Worm (Caenorhabditis elegans) whole organism, young adult: ENCODE results near the gene F36H1.3.
A peak's percentile ranks its signal among the peaks of the same experiment; 100 is the strongest.

Experiments used
- B0035.1 ChIP-seq: sonication (generic microtip); optimal IDR thresholded peaks from 2 replicates; lab custom pipeline; 2016; ENCODE audit warnings: missing genetic modification characterization, mild to moderate bottlenecking, missing compliant biosample characterization, missing genotype, missing genetic modification reagents
- B0336.3 ChIP-seq: fragments of 200-800 bp; sonication (Bioruptor generic); IDR thresholded peaks from 2 replicates; pipeline ENCODE4 v1.3.6; 2022; ENCODE audit warnings: missing genetic modification characterization, missing compliant biosample characterization
- C06A6.2 ChIP-seq: fragments of 200-800 bp; sonication (Bioruptor generic); conservative IDR thresholded peaks from 2 replicates; pipeline ENCODE4 v1.3.6; 2022; ENCODE audit warnings: missing genetic modification characterization, missing compliant biosample characterization
- D2030.7 ChIP-seq: fragments of 200-800 bp; sonication (Bioruptor generic); IDR thresholded peaks from 2 replicates; pipeline ENCODE4 v1.3.6; 2022; ENCODE audit warnings: missing genetic modification reagents, missing genetic modification characterization, missing compliant biosample characterization
- F10E7.11 ChIP-seq: sonication (generic microtip); optimal IDR thresholded peaks from 2 replicates; lab custom pipeline; 2017; ENCODE audit warnings: mild to moderate bottlenecking, missing genetic modification characterization, moderate library complexity, missing compliant biosample characterization
- F37B4.10 ChIP-seq: fragments of 200-800 bp; sonication (Bioruptor generic); IDR thresholded peaks from 2 replicates; pipeline ENCODE4 v1.3.6; 2022; ENCODE audit warnings: missing genetic modification characterization, missing compliant biosample characterization
- F49E8.2 ChIP-seq: sonication (generic microtip); optimal IDR thresholded peaks from 3 replicates; lab custom pipeline; 2017; ENCODE audit warnings: missing genetic modification characterization, mild to moderate bottlenecking, missing compliant biosample characterization, antibody characterized with exemption, moderate library complexity; ENCODE audit not compliant: insufficient read depth
- F52B5.7 ChIP-seq: sonication (generic microtip); optimal IDR thresholded peaks from 2 replicates; lab custom pipeline; 2016; ENCODE audit warnings: mild to moderate bottlenecking, missing genetic modification characterization, missing compliant biosample characterization
- F57A8.1 ChIP-seq: fragments of 200-800 bp; sonication (Bioruptor generic); optimal IDR thresholded peaks from 2 replicates; lab custom pipeline; 2018; ENCODE audit warnings: mild to moderate bottlenecking, missing genetic modification characterization, moderate library complexity, missing compliant biosample characterization
- F57C9.4 ChIP-seq: sonication (generic microtip); optimal IDR thresholded peaks from 2 replicates; lab custom pipeline; 2017; ENCODE audit warnings: mild to moderate bottlenecking, missing genetic modification characterization, missing compliant biosample characterization
- Y67H2A.10 ChIP-seq: fragments of 200-800 bp; sonication (Bioruptor generic); conservative IDR thresholded peaks from 2 replicates; pipeline ENCODE4 v1.3.6; 2022; ENCODE audit warnings: missing genetic modification reagents, missing genetic modification characterization, missing compliant biosample characterization
- Y95B8A.8 ChIP-seq: fragments of 200-800 bp; sonication (Bioruptor generic); IDR thresholded peaks from 2 replicates; pipeline ENCODE4 v1.3.6; 2022; ENCODE audit warnings: missing genetic modification reagents, missing genetic modification characterization, missing compliant biosample characterization
- akir-1 ChIP-seq: fragments of 200-800 bp; sonication (Bioruptor generic); optimal IDR thresholded peaks from 2 replicates; lab custom pipeline; 2018; ENCODE audit warnings: mild to moderate bottlenecking, missing genetic modification characterization, moderate library complexity, missing compliant biosample characterization
- atf-7 ChIP-seq: sonication (generic microtip); optimal IDR thresholded peaks from 2 replicates; lab custom pipeline; 2017; ENCODE audit warnings: mild to moderate bottlenecking, missing genetic modification characterization, missing compliant biosample characterization
- athp-1 ChIP-seq: sonication (generic microtip); optimal IDR thresholded peaks from 2 replicates; lab custom pipeline; 2017; ENCODE audit warnings: mild to moderate bottlenecking, missing genetic modification characterization, missing compliant biosample characterization
- attf-5 ChIP-seq: fragments of 200-800 bp; sonication (Bioruptor generic); optimal IDR thresholded peaks from 2 replicates; lab custom pipeline; 2018; ENCODE audit warnings: mild to moderate bottlenecking, missing genetic modification characterization, missing compliant biosample characterization
- attf-6 ChIP-seq: fragments of 200-800 bp; sonication (Bioruptor generic); IDR thresholded peaks from 2 replicates; pipeline ENCODE4 v1.3.6; 2022; ENCODE audit warnings: missing genetic modification reagents, missing genetic modification characterization, missing compliant biosample characterization
- bed-1 ChIP-seq: fragments of 200-800 bp; sonication (Bioruptor generic); IDR thresholded peaks from 2 replicates; pipeline ENCODE4 v1.3.6; 2022; ENCODE audit warnings: missing genetic modification reagents, missing genetic modification characterization, missing compliant biosample characterization
- ccch-3 ChIP-seq: fragments of 200-800 bp; sonication (Bioruptor generic); optimal IDR thresholded peaks from 2 replicates; lab custom pipeline; 2018; ENCODE audit warnings: mild to moderate bottlenecking, missing genetic modification characterization, missing compliant biosample characterization
- cebp-1 ChIP-seq, 2 experiments: fragments of 200-800 bp in 1 of 2; sonication (Bioruptor generic) in 1 of 2; sonication (generic microtip) in 1 of 2; IDR thresholded peaks in 1 of 2; optimal IDR thresholded peaks in 1 of 2; 2 replicates each; pipeline versions ENCODE4 v1.3.6 to Lab custom; 2017 to 2022; ENCODE audit warnings: missing compliant biosample characterization in 2 of 2, missing genetic modification characterization in 2 of 2, mild to moderate bottlenecking in 1 of 2, missing genetic modification reagents in 1 of 2, moderate library complexity in 1 of 2
- ceh-40 ChIP-seq: fragments of 200-800 bp; sonication (Bioruptor generic); IDR thresholded peaks from 2 replicates; pipeline ENCODE4 v1.3.6; 2022; ENCODE audit warnings: missing genetic modification characterization, missing compliant biosample characterization
- chd-7 ChIP-seq: sonication (generic microtip); optimal IDR thresholded peaks from 2 replicates; lab custom pipeline; 2016; ENCODE audit warnings: mild to moderate bottlenecking, missing genetic modification characterization, moderate library complexity, missing compliant biosample characterization
- ekl-4 ChIP-seq: fragments of 200-800 bp; sonication (Bioruptor generic); IDR thresholded peaks from 2 replicates; pipeline ENCODE4 v1.3.6; 2022; ENCODE audit warnings: missing genetic modification reagents, missing genetic modification characterization, missing compliant biosample characterization
- ets-4 ChIP-seq: fragments of 200-800 bp; sonication (Bioruptor generic); optimal IDR thresholded peaks from 2 replicates; lab custom pipeline; 2018; ENCODE audit warnings: mild to moderate bottlenecking, missing genetic modification characterization, missing compliant biosample characterization
- gei-17 ChIP-seq: fragments of 200-800 bp; sonication (Bioruptor generic); optimal IDR thresholded peaks from 2 replicates; lab custom pipeline; 2018; ENCODE audit warnings: mild to moderate bottlenecking, missing genetic modification characterization, missing compliant biosample characterization
- him-1 ChIP-seq: sonication (generic microtip); optimal IDR thresholded peaks from 2 replicates; lab custom pipeline; 2016; ENCODE audit warnings: missing genotype, missing genetic modification reagents, missing genetic modification characterization, missing compliant biosample characterization
- hmg-20 ChIP-seq: fragments of 200-800 bp; sonication (Bioruptor generic); IDR thresholded peaks from 2 replicates; pipeline ENCODE4 v1.3.6; 2022; ENCODE audit warnings: missing genetic modification reagents, missing genetic modification characterization, missing compliant biosample characterization
- hsf-1 ChIP-seq: fragments of 200-800 bp; sonication (Bioruptor generic); IDR thresholded peaks from 2 replicates; pipeline ENCODE4 v1.3.6; 2022; ENCODE audit warnings: missing genetic modification reagents, missing genetic modification characterization, missing compliant biosample characterization
- lin-35 ChIP-seq, 3 experiments: fragments of 150-350 bp in 2 of 3; sonication (generic microtip) in 1 of 3; optimal IDR thresholded peaks; 2 replicates each; lab custom pipeline; 2014 to 2018; ENCODE audit warnings: missing biosample characterization in 3 of 3, missing genetic modification characterization in 3 of 3, missing genetic modification reagents in 3 of 3
- lin-40 ChIP-seq: sonication (generic microtip); optimal IDR thresholded peaks from 2 replicates; lab custom pipeline; 2016; ENCODE audit warnings: missing genetic modification characterization, mild to moderate bottlenecking, missing compliant biosample characterization, missing genotype, missing genetic modification reagents
- lir-1 ChIP-seq: fragments of 200-800 bp; sonication (Bioruptor generic); conservative IDR thresholded peaks from 2 replicates; pipeline ENCODE4 v1.3.6; 2022; ENCODE audit warnings: missing genetic modification reagents, missing genetic modification characterization, missing compliant biosample characterization
- lsl-1 ChIP-seq: fragments of 200-800 bp; sonication (Bioruptor generic); optimal IDR thresholded peaks from 2 replicates; lab custom pipeline; 2018; ENCODE audit warnings: mild to moderate bottlenecking, missing genetic modification characterization, moderate library complexity, missing compliant biosample characterization
- madf-8 ChIP-seq: fragments of 200-800 bp; sonication (Bioruptor generic); conservative IDR thresholded peaks from 2 replicates; pipeline ENCODE4 v1.3.6; 2022; ENCODE audit warnings: missing genetic modification reagents, missing genetic modification characterization, missing compliant biosample characterization
- mcd-1 ChIP-seq: fragments of 200-800 bp; sonication (Bioruptor generic); IDR thresholded peaks from 2 replicates; pipeline ENCODE4 v1.3.6; 2022; ENCODE audit warnings: missing genetic modification reagents, missing genetic modification characterization, missing compliant biosample characterization
- mel-28 ChIP-seq: sonication (generic microtip); optimal IDR thresholded peaks from 2 replicates; lab custom pipeline; 2016; ENCODE audit warnings: borderline replicate concordance, mild to moderate bottlenecking, missing genetic modification characterization, missing compliant biosample characterization
- mes-4 ChIP-seq: sonication (generic microtip); optimal IDR thresholded peaks from 2 replicates; lab custom pipeline; 2016; ENCODE audit warnings: missing genotype, missing genetic modification characterization, missing compliant biosample characterization
- nfya-1 ChIP-seq: sonication (generic microtip); optimal IDR thresholded peaks from 2 replicates; lab custom pipeline; 2017; ENCODE audit warnings: antibody characterized with exemption, missing compliant biosample characterization, missing genetic modification characterization, borderline replicate concordance; ENCODE audit not compliant: insufficient read depth
- nhr-27 ChIP-seq: fragments of 200-800 bp; sonication (Bioruptor generic); optimal IDR thresholded peaks from 2 replicates; lab custom pipeline; 2018; ENCODE audit warnings: mild to moderate bottlenecking, missing genetic modification characterization, moderate library complexity, missing compliant biosample characterization
- nhr-80 ChIP-seq: sonication (generic microtip); optimal IDR thresholded peaks from 2 replicates; lab custom pipeline; 2016; ENCODE audit warnings: missing genetic modification characterization, missing compliant biosample characterization
- rcor-1 ChIP-seq: fragments of 200-800 bp; sonication (Bioruptor generic); IDR thresholded peaks from 2 replicates; pipeline ENCODE4 v1.3.6; 2022; ENCODE audit warnings: missing genetic modification reagents, missing genetic modification characterization, missing compliant biosample characterization
- rpc-1 ChIP-seq, 2 experiments: fragments of 150-350 bp in 1 of 2; sonication (generic microtip) in 1 of 2; optimal IDR thresholded peaks; 2 replicates each; lab custom pipeline; 2014 to 2018; ENCODE audit warnings: missing biosample characterization in 1 of 2, missing genetic modification characterization in 1 of 2, missing genetic modification reagents in 1 of 2, missing genotype in 1 of 2
- sdz-38 ChIP-seq: sonication (generic microtip); optimal IDR thresholded peaks from 2 replicates; lab custom pipeline; 2016; ENCODE audit warnings: missing genotype, missing genetic modification characterization, missing compliant biosample characterization
- sptf-2 ChIP-seq: fragments of 200-800 bp; sonication (Bioruptor generic); optimal IDR thresholded peaks from 2 replicates; lab custom pipeline; 2018; ENCODE audit warnings: mild to moderate bottlenecking, missing genetic modification characterization, missing compliant biosample characterization
- xnd-1 ChIP-seq: sonication (generic microtip); optimal IDR thresholded peaks from 2 replicates; lab custom pipeline; 2016; ENCODE audit warnings: missing genotype, missing genetic modification reagents, missing genetic modification characterization, missing compliant biosample characterization
- zim-3 ChIP-seq: sonication (generic microtip); optimal IDR thresholded peaks from 2 replicates; lab custom pipeline; 2017; ENCODE audit warnings: mild to moderate bottlenecking, missing genetic modification characterization, moderate library complexity, missing compliant biosample characterization
- ztf-18 ChIP-seq: sonication (generic microtip); optimal IDR thresholded peaks from 2 replicates; lab custom pipeline; 2016; ENCODE audit warnings: missing genotype, mild to moderate bottlenecking, missing genetic modification characterization, missing compliant biosample characterization
- ztf-26 ChIP-seq: sonication (generic microtip); optimal IDR thresholded peaks from 2 replicates; lab custom pipeline; 2017; ENCODE audit warnings: missing genetic modification characterization, missing compliant biosample characterization
- ztf-28 ChIP-seq: fragments of 200-800 bp; sonication (Bioruptor generic); IDR thresholded peaks from 2 replicates; pipeline ENCODE4 v1.3.6; 2022; ENCODE audit warnings: missing genetic modification reagents, missing genetic modification characterization, missing compliant biosample characterization
- ztf-6 ChIP-seq: fragments of 200-800 bp; sonication (Bioruptor generic); IDR thresholded peaks from 2 replicates; pipeline ENCODE4 v1.3.6; 2022; ENCODE audit warnings: missing genetic modification reagents, missing genetic modification characterization, missing compliant biosample characterization

F36H1.3 gene

DNA sequence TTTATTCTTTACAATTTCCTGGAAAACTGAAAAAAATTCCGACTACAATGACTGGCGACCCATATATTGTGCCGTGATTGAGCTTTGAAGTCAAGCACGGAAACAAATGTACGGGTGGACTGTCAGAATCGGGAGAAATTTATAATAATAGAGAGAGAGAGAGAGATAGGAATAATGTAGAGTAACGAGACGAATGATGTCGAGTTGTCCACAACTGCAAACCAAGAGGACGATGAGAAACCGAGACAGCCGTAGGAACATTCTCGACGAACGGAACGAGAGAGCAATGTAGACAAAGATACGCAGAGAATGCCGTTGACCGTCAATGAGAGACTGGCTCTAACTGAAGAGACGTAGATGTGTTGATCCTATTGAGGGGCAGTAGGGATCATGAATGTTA is 22.4 kb upstream of the F36H1.3 start:
- TF ChIP-seq attf-6 (GFP tag; lab: Robert Waterston, UW) = no peak
- no peak for TF ChIP-seq rcor-1 (GFP tag; lab: Robert Waterston, UW)
- no peak for TF ChIP-seq sdz-38 (tag; lab: Kevin White, UChicago)
- TF ChIP-seq F37B4.10 (GFP tag; lab: Robert Waterston, UW) = no peak
- TF ChIP-seq F49E8.2 (tag; lab: Kevin White, UChicago) = no peak
- no peak for TF ChIP-seq zim-3 (tag; lab: Kevin White, UChicago)
- TF ChIP-seq C06A6.2 (GFP tag; lab: Robert Waterston, UW) = no peak
- no peak for TF ChIP-seq ccch-3 (GFP tag; lab: Kevin White, UChicago)
- peak; percentile 5 for TF ChIP-seq rpc-1 (optimal IDR thresholded peaks at IDR 0.05; lab: Kevin White, UChicago)
- TF ChIP-seq rpc-1 (tag; optimal IDR thresholded peaks at IDR 0.05; lab: Kevin White, UChicago) = no peak
- TF ChIP-seq B0035.1 (tag; lab: Kevin White, UChicago) = no peak
- no peak for TF ChIP-seq nhr-27 (tag; lab: Kevin White, UChicago)
- TF ChIP-seq cebp-1 (GFP tag; IDR thresholded peaks at IDR 0.05; lab: Robert Waterston, UW) = no peak
- TF ChIP-seq cebp-1 (tag; optimal IDR thresholded peaks at IDR 0.05; lab: Kevin White, UChicago) = peak; percentile 47
- no peak for TF ChIP-seq F10E7.11 (tag; lab: Kevin White, UChicago)
- no peak for TF ChIP-seq D2030.7 (GFP tag; lab: Robert Waterston, UW)
- TF ChIP-seq mel-28 (tag; lab: Kevin White, UChicago) = no peak
- TF ChIP-seq ztf-28 (GFP tag; lab: Robert Waterston, UW) = no peak
- TF ChIP-seq gei-17 (GFP tag; lab: Kevin White, UChicago) = no peak
- TF ChIP-seq mcd-1 = peak; percentile 46; the same call in 1 of the 2 replicates
- TF ChIP-seq lsl-1 (GFP tag; lab: Kevin White, UChicago) = no peak
- TF ChIP-seq chd-7 = peak; percentile 42
- TF ChIP-seq sptf-2 (GFP tag; lab: Kevin White, UChicago) = no peak
- no peak for TF ChIP-seq akir-1
- no peak for TF ChIP-seq madf-8 (GFP tag; lab: Robert Waterston, UW)
- TF ChIP-seq lin-40 (tag; lab: Kevin White, UChicago) = peak; percentile 65
- TF ChIP-seq B0336.3 = 0 out of 2 replicates have a peak, but pooled peaks have one; percentile 30
- TF ChIP-seq athp-1 (tag; lab: Kevin White, UChicago) = no peak
- TF ChIP-seq attf-5 (GFP tag; lab: Kevin White, UChicago) = peak; percentile 28
- TF ChIP-seq atf-7 = peak; percentile 53
- no peak for TF ChIP-seq F57C9.4 (tag; lab: Kevin White, UChicago)
- peak in 1 of 3 experiments; percentile 29 for TF ChIP-seq lin-35 (GFP tag; optimal IDR thresholded peaks at IDR 0.05; lab: Kevin White, UChicago)
- no peak for TF ChIP-seq Y67H2A.10
- peak; percentile 90 for TF ChIP-seq hsf-1 (GFP tag; lab: Robert Waterston, UW)
- no peak for TF ChIP-seq ets-4
- no peak for TF ChIP-seq bed-1 (GFP tag; lab: Robert Waterston, UW)
- TF ChIP-seq ekl-4 (GFP tag; lab: Robert Waterston, UW) = no peak
- TF ChIP-seq xnd-1 (tag; lab: Kevin White, UChicago) = no peak
- no peak for TF ChIP-seq nfya-1 (tag; lab: Kevin White, UChicago)
- TF ChIP-seq Y95B8A.8 (GFP tag; lab: Robert Waterston, UW) = no peak
- TF ChIP-seq ceh-40 = no peak
- no peak for TF ChIP-seq lir-1 (GFP tag; lab: Robert Waterston, UW)
- no peak for TF ChIP-seq F57A8.1 (GFP tag; lab: Kevin White, UChicago)
- no peak for TF ChIP-seq F52B5.7 (tag; lab: Kevin White, UChicago)
- no peak for TF ChIP-seq mes-4 (tag; lab: Kevin White, UChicago)
- TF ChIP-seq ztf-26 = no peak
- TF ChIP-seq ztf-6 (GFP tag; lab: Robert Waterston, UW) = no peak
- TF ChIP-seq him-1 (tag; lab: Kevin White, UChicago) = no peak
- no peak for TF ChIP-seq hmg-20
- TF ChIP-seq ztf-18 (tag; lab: Kevin White, UChicago) = peak; percentile 29
- peak; percentile 88 for TF ChIP-seq nhr-80 (tag; lab: Kevin White, UChicago)
